Worm (Caenorhabditis elegans): ENCODE measurements around the gene dnj-23.
A peak's percentile ranks its signal among the peaks of the same experiment; 100 is the strongest.

Gene dnj-23

ce11 chrII:9115644-9116043, 7.2 kb upstream of the dnj-23 start:
- no peak for TF ChIP-seq lsy-12 (tag; optimal IDR thresholded peaks at IDR 0.05)
- no peak for TF ChIP-seq elt-1 (tag; optimal IDR thresholded peaks at IDR 0.05)
- peak; percentile 67 for TF ChIP-seq nhr-11 (tag; optimal IDR thresholded peaks at IDR 0.05)

- TF ChIP-seq nhr-28 (tag; optimal IDR thresholded peaks at IDR 0.05), result no peak
- no peak for TF ChIP-seq nhr-237 (tag; optimal IDR thresholded peaks at IDR 0.05)
- TF ChIP-seq ceh-28 (tag; optimal IDR thresholded peaks at IDR 0.05), result no peak
- TF ChIP-seq egl-5 (tag; optimal IDR thresholded peaks at IDR 0.05), result no peak
These were observed 6.6 kb upstream of the dnj-23 start for ce11 chrII:9114972-9115371.

ce11 chrII:9113759-9114158, 5.4 kb upstream of the dnj-23 start:
- TF ChIP-seq hmg-11 (tag; optimal IDR thresholded peaks at IDR 0.05), result peak; percentile 21
- TF ChIP-seq lsy-12 (tag; optimal IDR thresholded peaks at IDR 0.05), result peak; percentile 29
- no peak for TF ChIP-seq unc-39 (tag; optimal IDR thresholded peaks at IDR 0.05)
- TF ChIP-seq tbx-2 (tag; optimal IDR thresholded peaks at IDR 0.05), result no peak
- TF ChIP-seq ZK546.5 (tag; optimal IDR thresholded peaks at IDR 0.05), result no peak
- TF ChIP-seq aly-2 (tag; optimal IDR thresholded peaks at IDR 0.05), result no peak
- TF ChIP-seq mdl-1 (tag; optimal IDR thresholded peaks at IDR 0.05), result peak; percentile 25
- peak; percentile 69 for TF ChIP-seq elt-2 (tag; optimal IDR thresholded peaks at IDR 0.05)
- peak; percentile 62 for TF ChIP-seq nhr-25 (tag; optimal IDR thresholded peaks at IDR 0.05)
- TF ChIP-seq nhr-67 (tag; optimal IDR thresholded peaks at IDR 0.05), result no peak
- peak in 1 of 3 experiments; percentile 6 for TF ChIP-seq elt-3 (tag; optimal IDR thresholded peaks at IDR 0.05)
- peak; percentile 50 for TF ChIP-seq pha-4 (tag; optimal IDR thresholded peaks at IDR 0.05)
- no peak for TF ChIP-seq ceh-16 (tag; optimal IDR thresholded peaks at IDR 0.05)
- TF ChIP-seq egl-27 (tag; optimal IDR thresholded peaks at IDR 0.05), result no peak
- peak; percentile 41 for TF ChIP-seq nfya-1 (tag; optimal IDR thresholded peaks at IDR 0.05; ENCODE audit: insufficient read depth)
- peak; percentile 67 for TF ChIP-seq nhr-23 (tag; optimal IDR thresholded peaks at IDR 0.05)
- TF ChIP-seq nhr-43 (tag; optimal IDR thresholded peaks at IDR 0.05; ENCODE audit: poor library complexity, severe bottlenecking), result peak; percentile 76
- no peak for TF ChIP-seq nhr-237 (tag; optimal IDR thresholded peaks at IDR 0.05)

ce11 chrII:9112851-9113250, 4.5 kb upstream of the dnj-23 start, which contains the start of gene jun-1:
Gene jun-1, plus strand, starts transcription at chrII:9113157.
- TF ChIP-seq egl-27 (tag; optimal IDR thresholded peaks at IDR 0.05) (peak; percentile 64), aly-2 (tag; optimal IDR thresholded peaks at IDR 0.05) (no peak), lsy-12 (tag; optimal IDR thresholded peaks at IDR 0.05) (peak; percentile 74), ZK546.5 (tag; optimal IDR thresholded peaks at IDR 0.05) (no peak), zag-1 (tag; optimal IDR thresholded peaks at IDR 0.05) (no peak), lin-39 (tag; optimal IDR thresholded peaks at IDR 0.05) (peak; percentile 52), ceh-28 (tag; optimal IDR thresholded peaks at IDR 0.05) (peak; percentile 83), pqm-1 (tag; optimal IDR thresholded peaks at IDR 0.05) (peak; percentile 23), elt-2 (tag; optimal IDR thresholded peaks at IDR 0.05) (no peak), unc-62 (GFP tag; optimal IDR thresholded peaks at IDR 0.05) (peak; percentile 55), daf-12 (tag; optimal IDR thresholded peaks at IDR 0.05) (no peak), elt-3 (tag; optimal IDR thresholded peaks at IDR 0.05) (peak in 2 of 3 experiments; percentile 9 to 57), sea-2 (GFP tag; optimal IDR thresholded peaks at IDR 0.05) (no peak), lin-15B (tag; optimal IDR thresholded peaks at IDR 0.05) (peak; percentile 53), hmg-11 (tag; optimal IDR thresholded peaks at IDR 0.05) (peak; percentile 67), ceh-16 (tag; optimal IDR thresholded peaks at IDR 0.05) (no peak), mdl-1 (tag; optimal IDR thresholded peaks at IDR 0.05) (peak; percentile 52), nhr-43 (tag; optimal IDR thresholded peaks at IDR 0.05; ENCODE audit: poor library complexity, severe bottlenecking) (peak; percentile 82), pha-4 (tag; optimal IDR thresholded peaks at IDR 0.05) (peak; percentile 98), eor-1 (tag; optimal IDR thresholded peaks at IDR 0.05) (no peak), unc-39 (tag; optimal IDR thresholded peaks at IDR 0.05) (no peak), snpc-4 (tag; optimal IDR thresholded peaks at IDR 0.05) (peak; percentile 39), nhr-25 (tag; optimal IDR thresholded peaks at IDR 0.05) (peak; percentile 90), skn-1 (tag; optimal IDR thresholded peaks at IDR 0.05) (peak; percentile 54), nhr-28 (tag; optimal IDR thresholded peaks at IDR 0.05) (no peak), nhr-67 (tag; optimal IDR thresholded peaks at IDR 0.05) (no peak), fos-1 (tag; optimal IDR thresholded peaks at IDR 0.05) (peak; percentile 99), nhr-76 (tag; optimal IDR thresholded peaks at IDR 0.05) (no peak), ceh-82 (tag; optimal IDR thresholded peaks at IDR 0.05) (peak; percentile 54), nhr-23 (tag; optimal IDR thresholded peaks at IDR 0.05) (peak; percentile 99), ztf-11 (tag; optimal IDR thresholded peaks at IDR 0.05) (no peak), fkh-10 (GFP tag; optimal IDR thresholded peaks at IDR 0.05) (peak; percentile 22), nhr-237 (tag; optimal IDR thresholded peaks at IDR 0.05) (no peak), nfya-1 (tag; optimal IDR thresholded peaks at IDR 0.05; ENCODE audit: insufficient read depth) (peak; percentile 82), tbx-2 (tag; optimal IDR thresholded peaks at IDR 0.05) (peak; percentile 38), mml-1 (tag; optimal IDR thresholded peaks at IDR 0.05) (no peak), nhr-12 (tag; optimal IDR thresholded peaks at IDR 0.05) (no peak), fkh-2 (tag; optimal IDR thresholded peaks at IDR 0.05) (no peak), nhr-77 (tag; optimal IDR thresholded peaks at IDR 0.05) (peak; percentile 38), elt-1 (tag; optimal IDR thresholded peaks at IDR 0.05) (peak; percentile 39), jun-1 (tag; optimal IDR thresholded peaks at IDR 0.05) (no peak), ceh-9 (tag; optimal IDR thresholded peaks at IDR 0.05) (no peak)

All from whole organism, L3 larva.